Worm (Caenorhabditis elegans) whole organism, young adult: ENCODE results near the gene F46B6.12.
A peak's percentile ranks its signal among the peaks of the same experiment; 100 is the strongest.

Source experiments
- B0336.3 ChIP-seq: fragments of 200-800 bp; sonication (Bioruptor generic); IDR thresholded peaks from 2 replicates; pipeline ENCODE4 v1.3.6; 2022; ENCODE audit warnings: missing genetic modification characterization, missing compliant biosample characterization
- F10E7.11 ChIP-seq: sonication (generic microtip); optimal IDR thresholded peaks from 2 replicates; lab custom pipeline; 2017; ENCODE audit warnings: mild to moderate bottlenecking, missing genetic modification characterization, moderate library complexity, missing compliant biosample characterization
- F37B4.10 ChIP-seq: fragments of 200-800 bp; sonication (Bioruptor generic); IDR thresholded peaks from 2 replicates; pipeline ENCODE4 v1.3.6; 2022; ENCODE audit warnings: missing genetic modification characterization, missing compliant biosample characterization
- F39B2.1 ChIP-seq: fragments of 200-800 bp; sonication (Bioruptor generic); IDR thresholded peaks from 2 replicates; pipeline ENCODE4 v1.3.6; 2022; ENCODE audit warnings: missing genetic modification reagents, missing genetic modification characterization, missing compliant biosample characterization
- F52B5.7 ChIP-seq: sonication (generic microtip); optimal IDR thresholded peaks from 2 replicates; lab custom pipeline; 2016; ENCODE audit warnings: mild to moderate bottlenecking, missing genetic modification characterization, missing compliant biosample characterization
- T07F8.4 ChIP-seq: sonication (generic microtip); optimal IDR thresholded peaks from 2 replicates; lab custom pipeline; 2016; ENCODE audit warnings: mild to moderate bottlenecking, missing genetic modification characterization, moderate library complexity, missing compliant biosample characterization
- T26A5.8 ChIP-seq: sonication (generic microtip); optimal IDR thresholded peaks from 2 replicates; lab custom pipeline; 2016; ENCODE audit warnings: missing genetic modification characterization, missing compliant biosample characterization
- akir-1 ChIP-seq: fragments of 200-800 bp; sonication (Bioruptor generic); optimal IDR thresholded peaks from 2 replicates; lab custom pipeline; 2018; ENCODE audit warnings: mild to moderate bottlenecking, missing genetic modification characterization, moderate library complexity, missing compliant biosample characterization
- aptf-2 ChIP-seq: fragments of 200-800 bp; sonication (Bioruptor generic); conservative IDR thresholded peaks from 2 replicates; pipeline ENCODE4 v1.3.6; 2022; ENCODE audit warnings: missing genetic modification reagents, missing genetic modification characterization, missing compliant biosample characterization
- bed-2 ChIP-seq: fragments of 200-800 bp; sonication (Bioruptor generic); IDR thresholded peaks from 2 replicates; pipeline ENCODE4 v1.3.6; 2022; ENCODE audit warnings: missing genetic modification reagents, missing genetic modification characterization, missing compliant biosample characterization
- cebp-1 ChIP-seq, 2 experiments: fragments of 200-800 bp in 1 of 2; sonication (Bioruptor generic) in 1 of 2; sonication (generic microtip) in 1 of 2; IDR thresholded peaks in 1 of 2; optimal IDR thresholded peaks in 1 of 2; 2 replicates each; pipeline versions ENCODE4 v1.3.6 to Lab custom; 2017 to 2022; ENCODE audit warnings: missing compliant biosample characterization in 2 of 2, missing genetic modification characterization in 2 of 2, mild to moderate bottlenecking in 1 of 2, missing genetic modification reagents in 1 of 2, moderate library complexity in 1 of 2
- ceh-100 ChIP-seq: fragments of 200-800 bp; sonication (Bioruptor generic); IDR thresholded peaks from 2 replicates; pipeline ENCODE4 v1.3.6; 2022; ENCODE audit warnings: missing genetic modification reagents, missing genetic modification characterization, missing compliant biosample characterization
- ceh-40 ChIP-seq: fragments of 200-800 bp; sonication (Bioruptor generic); IDR thresholded peaks from 2 replicates; pipeline ENCODE4 v1.3.6; 2022; ENCODE audit warnings: missing genetic modification characterization, missing compliant biosample characterization
- ceh-58 ChIP-seq: fragments of 200-800 bp; sonication (Bioruptor generic); IDR thresholded peaks from 2 replicates; pipeline ENCODE4 v1.3.6; 2022; ENCODE audit warnings: missing genetic modification characterization, missing compliant biosample characterization
- ceh-91 ChIP-seq: fragments of 200-800 bp; sonication (Bioruptor generic); IDR thresholded peaks from 2 replicates; pipeline ENCODE4 v1.3.6; 2022; ENCODE audit warnings: missing genetic modification reagents, missing genetic modification characterization, missing compliant biosample characterization
- egrh-3 ChIP-seq: fragments of 200-800 bp; sonication (Bioruptor generic); IDR thresholded peaks from 2 replicates; pipeline ENCODE4 v1.3.6; 2022; ENCODE audit warnings: missing genetic modification reagents, missing genetic modification characterization, missing compliant biosample characterization
- ets-4 ChIP-seq: fragments of 200-800 bp; sonication (Bioruptor generic); optimal IDR thresholded peaks from 2 replicates; lab custom pipeline; 2018; ENCODE audit warnings: mild to moderate bottlenecking, missing genetic modification characterization, missing compliant biosample characterization
- hmg-20 ChIP-seq: fragments of 200-800 bp; sonication (Bioruptor generic); IDR thresholded peaks from 2 replicates; pipeline ENCODE4 v1.3.6; 2022; ENCODE audit warnings: missing genetic modification reagents, missing genetic modification characterization, missing compliant biosample characterization
- hsf-1 ChIP-seq: fragments of 200-800 bp; sonication (Bioruptor generic); IDR thresholded peaks from 2 replicates; pipeline ENCODE4 v1.3.6; 2022; ENCODE audit warnings: missing genetic modification reagents, missing genetic modification characterization, missing compliant biosample characterization
- let-607 ChIP-seq, 2 experiments: fragments of 200-800 bp in 1 of 2; sonication (Bioruptor generic) in 1 of 2; sonication (generic microtip) in 1 of 2; optimal IDR thresholded peaks; 2 replicates each; lab custom pipeline; 2016 to 2018; ENCODE audit warnings: mild to moderate bottlenecking in 2 of 2, missing compliant biosample characterization in 2 of 2, missing genetic modification characterization in 2 of 2, moderate library complexity in 2 of 2, missing genotype in 1 of 2
- lin-26 ChIP-seq: fragments of 200-800 bp; sonication (Bioruptor generic); IDR thresholded peaks from 2 replicates; pipeline ENCODE4 v1.3.6; 2022; ENCODE audit warnings: missing genetic modification reagents, missing genetic modification characterization, missing compliant biosample characterization
- lin-35 ChIP-seq, 3 experiments: fragments of 150-350 bp in 2 of 3; sonication (generic microtip) in 1 of 3; optimal IDR thresholded peaks; 2 replicates each; lab custom pipeline; 2014 to 2018; ENCODE audit warnings: missing biosample characterization in 3 of 3, missing genetic modification characterization in 3 of 3, missing genetic modification reagents in 3 of 3
- lin-54 ChIP-seq: fragments of 200-800 bp; sonication (Bioruptor generic); optimal IDR thresholded peaks from 2 replicates; lab custom pipeline; 2018; ENCODE audit warnings: mild to moderate bottlenecking, missing genetic modification characterization, missing compliant biosample characterization
- lsy-27 ChIP-seq: sonication (generic microtip); optimal IDR thresholded peaks from 2 replicates; lab custom pipeline; 2017; ENCODE audit warnings: missing genetic modification characterization, mild to moderate bottlenecking, missing compliant biosample characterization, antibody characterized with exemption, missing genotype, borderline replicate concordance; ENCODE audit not compliant: insufficient read depth
- madf-6 ChIP-seq: fragments of 200-800 bp; sonication (Bioruptor generic); IDR thresholded peaks from 2 replicates; pipeline ENCODE4 v1.3.6; 2022; ENCODE audit warnings: missing genetic modification reagents, missing genetic modification characterization, missing compliant biosample characterization
- mcd-1 ChIP-seq: fragments of 200-800 bp; sonication (Bioruptor generic); IDR thresholded peaks from 2 replicates; pipeline ENCODE4 v1.3.6; 2022; ENCODE audit warnings: missing genetic modification reagents, missing genetic modification characterization, missing compliant biosample characterization
- nhr-80 ChIP-seq: sonication (generic microtip); optimal IDR thresholded peaks from 2 replicates; lab custom pipeline; 2016; ENCODE audit warnings: missing genetic modification characterization, missing compliant biosample characterization
- rec-8 ChIP-seq, 2 experiments: sonication (generic microtip); optimal IDR thresholded peaks; 2 replicates each; lab custom pipeline; 2016; ENCODE audit warnings: mild to moderate bottlenecking in 2 of 2, missing genetic modification characterization in 2 of 2, missing genetic modification reagents in 2 of 2, missing genotype in 2 of 2, missing biosample characterization in 1 of 2, missing compliant biosample characterization in 1 of 2, moderate library complexity in 1 of 2
- unc-130 ChIP-seq: sonication (generic microtip); optimal IDR thresholded peaks from 2 replicates; lab custom pipeline; 2016; ENCODE audit warnings: missing genetic modification reagents, missing genetic modification characterization, missing compliant biosample characterization
- unc-62 ChIP-seq: fragments of 150-350 bp; optimal IDR thresholded peaks from 2 replicates; lab custom pipeline; 2014; ENCODE audit warnings: missing biosample characterization, missing genetic modification reagents, missing genetic modification characterization
- ztf-18 ChIP-seq: sonication (generic microtip); optimal IDR thresholded peaks from 2 replicates; lab custom pipeline; 2016; ENCODE audit warnings: missing genotype, mild to moderate bottlenecking, missing genetic modification characterization, missing compliant biosample characterization
- ztf-25 ChIP-seq: fragments of 200-800 bp; sonication (Bioruptor generic); IDR thresholded peaks from 2 replicates; pipeline ENCODE4 v1.3.6; 2022; ENCODE audit warnings: missing genetic modification reagents, missing genetic modification characterization, missing compliant biosample characterization

F46B6.12 gene

ce11 chrV:9763759-9764158 lies 11.9 kb downstream of the F46B6.12 start:
- no peak for TF ChIP-seq unc-62 (GFP tag; lab: Kevin White, UChicago)
- TF ChIP-seq akir-1: no peak

ce11 chrV:9758437-9758836 lies 17.2 kb downstream of the F46B6.12 start:
- TF ChIP-seq unc-130 (GFP tag; lab: Kevin White, UChicago) (no peak), hsf-1 (GFP tag; lab: Robert Waterston, UW) (no peak)

ce11 chrV:9757884-9758283 lies 17.8 kb downstream of the F46B6.12 start, which contains the start of gene F58E6.11:
TSS of gene F58E6.11 (minus strand) at chrV:9757984.
- TF ChIP-seq F39B2.1 (GFP tag; lab: Robert Waterston, UW) (no peak), bed-2 (GFP tag; lab: Robert Waterston, UW) (no peak), B0336.3 (no peak), ceh-58 (GFP tag; lab: Robert Waterston, UW) (no peak), ceh-100 (GFP tag; lab: Robert Waterston, UW) (no peak), F52B5.7 (no peak), lin-54 (GFP tag; lab: Kevin White, UChicago) (no peak), ceh-91 (GFP tag; lab: Robert Waterston, UW) (no peak), lin-26 (no peak), ceh-40 (GFP tag; lab: Robert Waterston, UW) (no peak), mcd-1 (GFP tag; lab: Robert Waterston, UW) (no peak)
- TF ChIP-seq, all 124 proteins: peak for 0

ce11 chrV:9756242-9756641 lies 19.4 kb downstream of the F46B6.12 start, which contains the start of gene hrg-3:
TSS of gene hrg-3 (plus strand) at chrV:9756468.
- TF ChIP-seq cebp-1 (GFP tag; IDR thresholded peaks at IDR 0.05; lab: Robert Waterston, UW): no peak
- TF ChIP-seq cebp-1 (tag; optimal IDR thresholded peaks at IDR 0.05; lab: Kevin White, UChicago): no peak
- TF ChIP-seq nhr-80 (tag; lab: Kevin White, UChicago): peak; percentile 72
- TF ChIP-seq unc-62 (GFP tag; lab: Kevin White, UChicago): peak; percentile 18
- no peak for TF ChIP-seq let-607 (tag; optimal IDR thresholded peaks at IDR 0.05; lab: Kevin White, UChicago)
- TF ChIP-seq T26A5.8 (tag; lab: Kevin White, UChicago): no peak
- no peak for TF ChIP-seq T07F8.4 (tag; lab: Kevin White, UChicago)
- no peak for TF ChIP-seq F37B4.10

- TF ChIP-seq aptf-2 (GFP tag; lab: Robert Waterston, UW) (no peak), ets-4 (GFP tag; lab: Kevin White, UChicago) (no peak), lin-35 (GFP tag; optimal IDR thresholded peaks at IDR 0.05; lab: Kevin White, UChicago) (no peak), ztf-25 (GFP tag; lab: Robert Waterston, UW) (no peak), egrh-3 (no peak), lin-26 (no peak), ztf-18 (tag; lab: Kevin White, UChicago) (no peak), ceh-91 (GFP tag; lab: Robert Waterston, UW) (no peak), F10E7.11 (no peak), lsy-27 (tag; lab: Kevin White, UChicago) (no peak), hmg-20 (GFP tag; lab: Robert Waterston, UW) (no peak), rec-8 (tag; optimal IDR thresholded peaks at IDR 0.05; lab: Kevin White, UChicago) (no peak), madf-6 (GFP tag; lab: Robert Waterston, UW) (no peak)
These were observed 19.9 kb downstream of the F46B6.12 start, which contains the start of gene F58E6.8 for ce11 chrV:9755725-9756124. TSS of gene F58E6.8 (minus strand) at chrV:9755825.
